Fruit fly (Drosophila melanogaster): Measurements from ENCODE around the gene CG4789.

DNA sequence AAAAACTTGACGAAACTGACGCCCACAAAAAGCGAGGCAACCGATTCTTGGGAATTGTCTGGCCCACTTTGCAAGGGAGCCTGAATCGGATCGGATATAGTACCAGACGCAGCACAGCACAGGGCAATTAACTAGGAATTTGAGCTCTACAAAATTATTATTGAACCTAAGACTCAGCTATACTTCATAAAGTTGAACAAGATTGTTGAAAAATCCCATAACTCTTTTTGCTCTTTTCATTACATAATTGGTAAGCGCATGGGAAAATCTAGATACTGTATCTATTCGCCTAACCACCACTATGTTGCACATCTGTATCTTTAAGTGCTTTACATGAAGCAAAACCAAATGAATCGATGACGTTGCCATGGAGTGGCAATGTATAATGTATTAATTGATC is 32.4 kb downstream of the CG4789 start:
- TF ChIP-seq ssp (GFP tag; IDR thresholded peaks at IDR 0.05), result no peak
- TF ChIP-seq D19B (GFP tag; optimal IDR thresholded peaks at IDR 0.05), result peak; percentile 19
- TF ChIP-seq CG18011 (GFP tag; optimal IDR thresholded peaks at IDR 0.05), result peak; percentile 6
- no peak for TF ChIP-seq Poxn (GFP tag; IDR thresholded peaks at IDR 0.05)
- peak; percentile 83 for TF ChIP-seq Ptx1 (GFP tag; IDR thresholded peaks at IDR 0.05)

Measured in whole organism, embryonic.